Fruit fly (Drosophila melanogaster): Measurements from ENCODE around the gene Pgd.

The Pgd gene

dm6 chrX:2166129-2166528, 21.2 kb downstream of the Pgd start (continued):
- TF ChIP-seq CG34406 (GFP tag; optimal IDR thresholded peaks at IDR 0.05) (no peak), ss (GFP tag; optimal IDR thresholded peaks at IDR 0.05) (no peak), Eip78C (GFP tag) (peak; percentile 53), spab (GFP tag; optimal IDR thresholded peaks at IDR 0.05) (no peak), Sox15 (GFP tag; optimal IDR thresholded peaks at IDR 0.05) (no peak), Met (GFP tag; optimal IDR thresholded peaks at IDR 0.05) (no peak), CG1621 (tag; optimal IDR thresholded peaks at IDR 0.05) (no peak), CG6854 (GFP tag; optimal IDR thresholded peaks at IDR 0.05) (no peak), achi (GFP tag; optimal IDR thresholded peaks at IDR 0.05) (peak; percentile 40), CG8319 (GFP tag; optimal IDR thresholded peaks at IDR 0.05) (no peak), Hr38 (GFP tag; optimal IDR thresholded peaks at IDR 0.05) (no peak), Hr4 (GFP tag; optimal IDR thresholded peaks at IDR 0.05) (peak; percentile 81), CG8119 (GFP tag; IDR thresholded peaks at IDR 0.05) (peak; percentile 85), CG6276 (GFP tag; optimal IDR thresholded peaks at IDR 0.05) (peak; percentile 63), CG10669 (GFP tag; optimal IDR thresholded peaks at IDR 0.05) (no peak), OdsH (GFP tag; optimal IDR thresholded peaks at IDR 0.05) (peak; percentile 42), CG4318 (GFP tag; optimal IDR thresholded peaks at IDR 0.05) (peak; percentile 58), CG6792 (GFP tag; optimal IDR thresholded peaks at IDR 0.05) (no peak), CG31627 (GFP tag; optimal IDR thresholded peaks at IDR 0.05) (no peak), cyc (GFP tag; optimal IDR thresholded peaks at IDR 0.05) (no peak), Sox102F (GFP tag; optimal IDR thresholded peaks at IDR 0.05) (no peak), salr (GFP tag; optimal IDR thresholded peaks at IDR 0.05) (peak in 1 of 2 experiments; percentile 8), Gug (GFP tag; IDR thresholded peaks at IDR 0.05) (peak; percentile 76), Lpt (GFP tag; optimal IDR thresholded peaks at IDR 0.05) (peak; percentile 38), Blimp-1 (GFP tag; optimal IDR thresholded peaks at IDR 0.05) (no peak), net (GFP tag; optimal IDR thresholded peaks at IDR 0.05) (peak; percentile 43), CG32006 (GFP tag; optimal IDR thresholded peaks at IDR 0.05) (peak; percentile 85), dsx (GFP tag; optimal IDR thresholded peaks at IDR 0.05; ENCODE audit: poor library complexity, severe bottlenecking) (no peak), dac (GFP tag; optimal IDR thresholded peaks at IDR 0.05) (peak; percentile 48), Eip93F (GFP tag; optimal IDR thresholded peaks at IDR 0.05) (no peak), CG3919 (GFP tag; optimal IDR thresholded peaks at IDR 0.05) (peak; percentile 47), CG11902 (GFP tag; optimal IDR thresholded peaks at IDR 0.05) (no peak), CG16779 (tag; optimal IDR thresholded peaks at IDR 0.05) (no peak), Hr39 (GFP tag; optimal IDR thresholded peaks at IDR 0.05) (no peak), Eip75B (GFP tag; optimal IDR thresholded peaks at IDR 0.05) (no peak), Ets21C (GFP tag; optimal IDR thresholded peaks at IDR 0.05) (no peak), CG10631 (GFP tag; optimal IDR thresholded peaks at IDR 0.05) (peak; percentile 10), vri (GFP tag; optimal IDR thresholded peaks at IDR 0.05) (no peak)

dm6 chrX:2168485-2169199, 23.7 kb downstream of the Pgd start:
- no peak for TF ChIP-seq Hr39 (GFP tag; optimal IDR thresholded peaks at IDR 0.05)
- TF ChIP-seq CG8632 (GFP tag; optimal IDR thresholded peaks at IDR 0.05) = no peak
- no peak for TF ChIP-seq fd59A (GFP tag; optimal IDR thresholded peaks at IDR 0.05)
- TF ChIP-seq CG15336 (GFP tag; IDR thresholded peaks at IDR 0.05) = no peak
- TF ChIP-seq Ets96B (tag; optimal IDR thresholded peaks at IDR 0.05) = no peak
- no peak for TF ChIP-seq CG1621 (tag; optimal IDR thresholded peaks at IDR 0.05)
- no peak for TF ChIP-seq Smox (GFP tag; optimal IDR thresholded peaks at IDR 0.05)
- no peak for TF ChIP-seq Blimp-1 (GFP tag; optimal IDR thresholded peaks at IDR 0.05)
- no peak for TF ChIP-seq Eip93F (GFP tag; optimal IDR thresholded peaks at IDR 0.05)
- TF ChIP-seq OdsH (GFP tag; optimal IDR thresholded peaks at IDR 0.05) = no peak
- no peak for TF ChIP-seq CG6808 (GFP tag; optimal IDR thresholded peaks at IDR 0.05)
- TF ChIP-seq CG6163 (GFP tag; IDR thresholded peaks at IDR 0.05) = no peak
- TF ChIP-seq Sox15 (GFP tag; optimal IDR thresholded peaks at IDR 0.05) = no peak
- no peak for TF ChIP-seq CG16779 (tag; optimal IDR thresholded peaks at IDR 0.05)
- no peak for TF ChIP-seq CG34406 (GFP tag; optimal IDR thresholded peaks at IDR 0.05)
